Worm (Caenorhabditis elegans) whole organism, L3 larva: ENCODE data around the gene crn-3.

Source experiments
- R02D3.7 ChIP-seq: fragments of 150-350 bp; optimal IDR thresholded peaks from 2 replicates; lab custom pipeline; 2014; ENCODE audit warnings: missing biosample characterization, missing genetic modification characterization
- ZK546.5 ChIP-seq: sonication (generic microtip); optimal IDR thresholded peaks from 2 replicates; lab custom pipeline; 2017; ENCODE audit warnings: missing biosample characterization, missing genetic modification characterization
- aly-2 ChIP-seq: fragments of 150-350 bp; optimal IDR thresholded peaks from 2 replicates; lab custom pipeline; 2014; ENCODE audit warnings: missing biosample characterization, missing genetic modification characterization
- ceh-28 ChIP-seq: fragments of 150-350 bp; optimal IDR thresholded peaks from 2 replicates; lab custom pipeline; 2014; ENCODE audit warnings: missing biosample characterization, missing genetic modification reagents, missing genetic modification characterization
- ceh-82 ChIP-seq: fragments of 150-350 bp; optimal IDR thresholded peaks from 2 replicates; lab custom pipeline; 2014; ENCODE audit warnings: missing biosample characterization, missing genetic modification characterization
- ceh-9 ChIP-seq: sonication (generic microtip); optimal IDR thresholded peaks from 2 replicates; lab custom pipeline; 2018; ENCODE audit warnings: missing biosample characterization, missing genetic modification characterization
- daf-12 ChIP-seq: fragments of 150-350 bp; optimal IDR thresholded peaks from 2 replicates; lab custom pipeline; 2014; ENCODE audit warnings: missing biosample characterization, missing genetic modification reagents, missing genetic modification characterization
- egl-27 ChIP-seq: sonication (generic microtip); optimal IDR thresholded peaks from 4 replicates; lab custom pipeline; 2017; ENCODE audit warnings: missing biosample characterization, missing genetic modification reagents, missing genetic modification characterization
- egl-5 ChIP-seq: fragments of 150-350 bp; optimal IDR thresholded peaks from 2 replicates; lab custom pipeline; 2017; ENCODE audit warnings: missing biosample characterization, missing genetic modification reagents, missing genetic modification characterization, inconsistent platforms
- elt-1 ChIP-seq: fragments of 150-350 bp; optimal IDR thresholded peaks from 2 replicates; lab custom pipeline; 2014; ENCODE audit warnings: missing biosample characterization, missing genetic modification characterization
- elt-2 ChIP-seq: sonication (generic microtip); optimal IDR thresholded peaks from 2 replicates; lab custom pipeline; 2016; ENCODE audit warnings: missing genetic modification reagents, mild to moderate bottlenecking, missing genetic modification characterization, missing compliant biosample characterization
- elt-3 ChIP-seq, 3 experiments: fragments of 150-350 bp in 1 of 3; sonication (generic microtip) in 2 of 3; optimal IDR thresholded peaks; 2 replicates in 2 of 3; 4 replicates in 1 of 3; lab custom pipeline; 2014 to 2017; ENCODE audit warnings: missing biosample characterization in 3 of 3, missing genetic modification characterization in 3 of 3
- eor-1 ChIP-seq, 2 experiments: fragments of 150-350 bp; optimal IDR thresholded peaks; 2 replicates each; lab custom pipeline; 2014 to 2018; ENCODE audit warnings: missing biosample characterization in 2 of 2, missing genetic modification characterization in 2 of 2
- fkh-2 ChIP-seq: fragments of 150-350 bp; optimal IDR thresholded peaks from 2 replicates; lab custom pipeline; 2014; ENCODE audit warnings: missing biosample characterization, missing genetic modification reagents, missing genetic modification characterization
- fos-1 ChIP-seq: fragments of 150-350 bp; optimal IDR thresholded peaks from 2 replicates; lab custom pipeline; 2014; ENCODE audit warnings: missing biosample characterization, missing genetic modification characterization
- hmg-11 ChIP-seq: sonication (generic microtip); optimal IDR thresholded peaks from 2 replicates; lab custom pipeline; 2016; ENCODE audit warnings: missing genetic modification characterization, missing compliant biosample characterization
- lin-15B ChIP-seq: fragments of 150-350 bp; optimal IDR thresholded peaks from 2 replicates; lab custom pipeline; 2014; ENCODE audit warnings: missing biosample characterization, missing genetic modification characterization
- mdl-1 ChIP-seq: fragments of 150-350 bp; optimal IDR thresholded peaks from 2 replicates; lab custom pipeline; 2014; ENCODE audit warnings: missing biosample characterization, missing genetic modification characterization
- nfya-1 ChIP-seq: sonication (generic microtip); optimal IDR thresholded peaks from 2 replicates; lab custom pipeline; 2017; ENCODE audit warnings: missing genetic modification characterization, mild to moderate bottlenecking, missing compliant biosample characterization, antibody characterized with exemption, moderate library complexity; ENCODE audit not compliant: insufficient read depth
- nhr-11 ChIP-seq: fragments of 150-350 bp; optimal IDR thresholded peaks from 2 replicates; lab custom pipeline; 2014; ENCODE audit warnings: missing biosample characterization, missing genetic modification characterization
- nhr-12 ChIP-seq: fragments of 150-350 bp; optimal IDR thresholded peaks from 2 replicates; lab custom pipeline; 2014; ENCODE audit warnings: missing biosample characterization, missing genetic modification characterization
- nhr-237 ChIP-seq: fragments of 150-350 bp; optimal IDR thresholded peaks from 2 replicates; lab custom pipeline; 2014; ENCODE audit warnings: missing biosample characterization, missing genetic modification characterization
- nhr-28 ChIP-seq: fragments of 150-350 bp; optimal IDR thresholded peaks from 2 replicates; lab custom pipeline; 2014; ENCODE audit warnings: missing biosample characterization, missing genetic modification characterization
- nhr-43 ChIP-seq: sonication (generic microtip); optimal IDR thresholded peaks from 2 replicates; lab custom pipeline; 2016; ENCODE audit warnings: mild to moderate bottlenecking, missing genetic modification characterization, missing compliant biosample characterization; ENCODE audit not compliant: poor library complexity, severe bottlenecking
- nhr-67 ChIP-seq: fragments of 150-350 bp; optimal IDR thresholded peaks from 2 replicates; lab custom pipeline; 2014; ENCODE audit warnings: missing biosample characterization, missing genetic modification characterization
- nhr-76 ChIP-seq: fragments of 150-350 bp; sonication (generic microtip); optimal IDR thresholded peaks from 5 replicates; lab custom pipeline; 2014; ENCODE audit warnings: missing biosample characterization, missing genetic modification characterization
- nhr-77 ChIP-seq: fragments of 150-350 bp; optimal IDR thresholded peaks from 2 replicates; lab custom pipeline; 2014; ENCODE audit warnings: missing biosample characterization, missing genetic modification characterization
- pha-4 ChIP-seq: fragments of 150-350 bp; optimal IDR thresholded peaks from 2 replicates; lab custom pipeline; 2014; ENCODE audit warnings: missing biosample characterization, missing genetic modification reagents, missing genetic modification characterization
- pqm-1 ChIP-seq: fragments of 150-350 bp; optimal IDR thresholded peaks from 2 replicates; lab custom pipeline; 2017; ENCODE audit warnings: missing biosample characterization, missing genetic modification characterization, inconsistent platforms
- sea-2 ChIP-seq: fragments of 150-350 bp; sonication (generic microtip); optimal IDR thresholded peaks from 4 replicates; lab custom pipeline; 2014; ENCODE audit warnings: missing biosample characterization, missing genetic modification reagents, missing genetic modification characterization
- skn-1 ChIP-seq: fragments of 150-350 bp; optimal IDR thresholded peaks from 2 replicates; lab custom pipeline; 2014; ENCODE audit warnings: missing biosample characterization, missing genetic modification characterization
- tbx-2 ChIP-seq: sonication (generic microtip); optimal IDR thresholded peaks from 2 replicates; lab custom pipeline; 2016; ENCODE audit warnings: mild to moderate bottlenecking, missing genetic modification characterization, missing compliant biosample characterization
- unc-39 ChIP-seq: sonication (generic microtip); optimal IDR thresholded peaks from 4 replicates; lab custom pipeline; 2017; ENCODE audit warnings: missing biosample characterization, missing genetic modification characterization
- unc-62 ChIP-seq: fragments of 150-350 bp; sonication (generic microtip); optimal IDR thresholded peaks from 4 replicates; lab custom pipeline; 2014; ENCODE audit warnings: missing biosample characterization, missing genetic modification reagents, missing genetic modification characterization
- zag-1 ChIP-seq: fragments of 150-350 bp; optimal IDR thresholded peaks from 2 replicates; lab custom pipeline; 2014; ENCODE audit warnings: missing biosample characterization, missing genetic modification characterization
- ztf-4 ChIP-seq: fragments of 150-350 bp; optimal IDR thresholded peaks from 2 replicates; lab custom pipeline; 2014; ENCODE audit warnings: missing biosample characterization, missing genetic modification characterization

Gene crn-3

DNA sequence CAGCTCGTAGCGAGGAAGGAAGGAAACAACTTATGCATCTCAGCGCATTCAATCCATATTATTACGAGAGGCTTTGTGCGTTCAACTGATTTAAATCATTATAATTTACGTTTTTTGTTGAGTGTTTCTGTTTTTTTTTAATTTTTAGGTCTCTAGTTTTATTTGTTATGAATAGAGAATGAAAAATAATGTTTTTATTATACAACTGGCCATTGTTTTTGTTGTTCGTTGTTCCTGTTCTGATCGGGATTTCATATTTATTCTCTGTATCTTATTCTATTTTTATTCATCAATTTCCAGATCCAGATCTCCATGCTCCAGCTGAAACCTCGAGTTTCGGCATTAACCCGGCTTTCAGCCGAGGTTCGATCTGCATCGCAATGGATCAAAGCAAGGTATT is 5.5 kb upstream of the crn-3 start, which contains the start of gene mrps-22:
Gene mrps-22 (plus strand): TSS at position 301 of the 400 bp plus-strand sequence.
- TF ChIP-seq ceh-82 (tag; lab: Kevin White, UChicago) (no peak), daf-12 (tag; lab: Kevin White, UChicago) (no peak), unc-39 (no peak), nhr-67 (no peak), fkh-2 (no peak), R02D3.7 (no peak), elt-1 (tag; lab: Kevin White, UChicago) (no peak), ceh-9 (tag; lab: Kevin White, UChicago) (no peak), nhr-77 (tag; lab: Kevin White, UChicago) (no peak), lin-15B (tag; lab: Kevin White, UChicago) (no peak), elt-2 (tag; lab: Kevin White, UChicago) (no peak), nhr-28 (tag; lab: Kevin White, UChicago) (no peak), elt-3 (tag; optimal IDR thresholded peaks at IDR 0.05; lab: Kevin White, UChicago) (no peak), mdl-1 (no peak), tbx-2 (tag; lab: Kevin White, UChicago) (no peak), eor-1 (tag; optimal IDR thresholded peaks at IDR 0.05; lab: Kevin White, UChicago) (no peak), zag-1 (no peak), skn-1 (tag; lab: Kevin White, UChicago) (no peak)
- TF ChIP-seq, all 47 proteins: peak for 0

DNA sequence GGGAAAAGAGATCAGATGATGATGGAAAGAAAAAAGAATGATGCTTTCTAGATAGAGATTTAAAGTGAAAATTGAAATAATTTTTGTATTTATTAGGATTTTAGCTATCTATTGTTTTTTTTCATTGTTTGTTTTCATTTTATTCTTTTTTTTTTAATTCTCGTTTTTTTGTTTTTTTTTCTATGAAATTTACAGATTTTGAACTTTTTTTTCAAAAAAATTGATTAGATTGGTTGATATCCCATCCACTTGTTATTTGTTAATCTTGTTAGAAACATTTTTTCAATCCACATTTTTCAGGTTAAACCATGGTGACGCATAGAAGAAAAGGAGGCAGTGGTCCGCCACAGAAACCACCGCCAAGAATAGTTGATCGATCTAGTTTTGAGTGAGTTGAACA is 3.8 kb upstream of the crn-3 start, which contains the start of gene algn-9:
Gene algn-9 (plus strand): TSS at position 301 of the 400 bp plus-strand sequence.
- TF ChIP-seq nhr-12 (tag; lab: Kevin White, UChicago) (no peak), nhr-11 (tag; lab: Kevin White, UChicago) (no peak), ceh-82 (tag; lab: Kevin White, UChicago) (no peak), nhr-28 (tag; lab: Kevin White, UChicago) (no peak), ZK546.5 (tag; lab: Kevin White, UChicago) (no peak), lin-15B (tag; lab: Kevin White, UChicago) (no peak), unc-39 (no peak), pha-4 (tag; lab: Kevin White, UChicago) (no peak), ztf-4 (no peak), nhr-77 (tag; lab: Kevin White, UChicago) (no peak), nhr-43 (tag; lab: Kevin White, UChicago) (no peak), pqm-1 (tag; lab: Kevin White, UChicago) (no peak), elt-2 (tag; lab: Kevin White, UChicago) (no peak), nhr-76 (no peak)
- TF ChIP-seq, all 47 proteins: peak for 0

DNA sequence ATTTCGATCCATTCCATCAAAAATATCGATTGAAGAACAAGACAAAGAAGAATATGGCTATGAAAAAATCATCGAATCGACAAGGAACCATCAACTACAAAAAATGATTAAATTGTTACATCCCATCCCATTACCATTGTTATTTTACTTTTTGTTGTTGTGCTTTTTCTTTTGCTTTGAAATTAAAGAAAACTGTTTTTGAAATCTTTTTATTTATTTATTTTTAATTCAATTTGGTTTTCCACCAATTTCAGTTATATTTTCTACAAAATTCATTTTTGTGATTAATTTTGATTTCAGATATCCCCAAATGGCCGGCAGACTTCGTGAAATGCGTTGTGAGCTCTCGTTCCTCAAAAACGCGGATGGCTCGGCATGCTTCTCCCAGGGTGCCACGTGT is 4.6 kb downstream of the crn-3 start, which contains the start of gene crn-5:
Gene crn-5 (plus strand): TSS at position 301 of the 400 bp plus-strand sequence.
- no peak for TF ChIP-seq egl-5 (tag; lab: Kevin White, UChicago)
- no peak for TF ChIP-seq sea-2 (GFP tag; lab: Kevin White, UChicago)
- no peak for TF ChIP-seq eor-1 (tag; optimal IDR thresholded peaks at IDR 0.05; lab: Kevin White, UChicago)
- TF ChIP-seq ztf-4: no peak
- TF ChIP-seq egl-27 (tag; lab: Kevin White, UChicago): no peak
- TF ChIP-seq, all 47 proteins: peak for 0

DNA sequence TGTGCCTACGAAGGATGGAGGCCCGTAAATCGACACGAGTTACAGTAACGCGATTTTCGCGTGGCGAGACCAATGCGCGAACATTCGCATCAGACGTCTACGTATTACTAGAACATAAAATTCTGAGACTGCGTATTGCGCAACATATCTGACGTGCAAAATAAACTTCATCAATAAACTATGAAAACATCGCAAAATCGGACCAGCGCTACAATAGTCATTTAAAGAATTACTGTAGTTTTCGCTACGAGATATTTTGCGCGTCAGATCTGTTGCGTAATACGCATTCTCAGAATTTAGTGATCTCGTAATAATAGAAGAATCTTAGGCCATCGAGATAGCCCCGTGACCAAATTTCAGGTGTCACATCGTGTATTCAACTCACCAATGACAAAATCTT is 6.5 kb downstream of the crn-3 start:
- no peak for TF ChIP-seq nhr-11 (tag; lab: Kevin White, UChicago)
- TF ChIP-seq egl-5 (tag; lab: Kevin White, UChicago): no peak
- no peak for TF ChIP-seq unc-62 (GFP tag; lab: Kevin White, UChicago)
- no peak for TF ChIP-seq egl-27 (tag; lab: Kevin White, UChicago)
- TF ChIP-seq zag-1: no peak
- TF ChIP-seq fos-1 (tag; lab: Kevin White, UChicago): no peak
- TF ChIP-seq ceh-28 (tag; lab: Kevin White, UChicago): no peak
- TF ChIP-seq ztf-4: no peak
- TF ChIP-seq hmg-11 (tag; lab: Kevin White, UChicago): no peak
- no peak for TF ChIP-seq elt-3 (tag; optimal IDR thresholded peaks at IDR 0.05; lab: Kevin White, UChicago)

ce11 chrII:10594758-10595157 is 6.9 kb downstream of the crn-3 start, which contains the start of gene C14A4.6:
Gene C14A4.6 (minus strand): TSS chrII:10594776.
- TF ChIP-seq egl-5 (tag; lab: Kevin White, UChicago) (no peak), elt-3 (tag; optimal IDR thresholded peaks at IDR 0.05; lab: Kevin White, UChicago) (no peak), nfya-1 (no peak), R02D3.7 (no peak), sea-2 (GFP tag; lab: Kevin White, UChicago) (no peak), elt-2 (tag; lab: Kevin White, UChicago) (peak; percentile 92), zag-1 (no peak), skn-1 (tag; lab: Kevin White, UChicago) (no peak), eor-1 (tag; optimal IDR thresholded peaks at IDR 0.05; lab: Kevin White, UChicago) (no peak), pqm-1 (tag; lab: Kevin White, UChicago) (peak; percentile 70), hmg-11 (tag; lab: Kevin White, UChicago) (no peak), nhr-76 (no peak), egl-27 (tag; lab: Kevin White, UChicago) (no peak), tbx-2 (tag; lab: Kevin White, UChicago) (no peak), aly-2 (no peak), nhr-237 (tag; lab: Kevin White, UChicago) (no peak), pha-4 (tag; lab: Kevin White, UChicago) (peak; percentile 33), ceh-9 (tag; lab: Kevin White, UChicago) (no peak)
- TF ChIP-seq, all 47 proteins: peak for 3
